Fruit fly (Drosophila melanogaster) whole organism, embryonic: ENCODE results near the gene CG32459.

Experiments used
- C15 ChIP-seq: fragments of 200-800 bp; sonication (Bioruptor generic); IDR thresholded peaks from 3 replicates; pipeline ENCODE4 v1.3.6; 2022; ENCODE audit warnings: missing biosample characterization, missing genetic modification characterization
- CG10543 ChIP-seq: fragments of 200-800 bp; sonication (Bioruptor generic); optimal IDR thresholded peaks from 3 replicates; lab custom pipeline; 2017; ENCODE audit warnings: missing biosample characterization, mild to moderate bottlenecking, missing genetic modification characterization, moderate library complexity
- CG10565 ChIP-seq: fragments of 200-800 bp; sonication (Bioruptor generic); optimal IDR thresholded peaks from 3 replicates; lab custom pipeline; 2016; ENCODE audit warnings: missing biosample characterization, mild to moderate bottlenecking, missing genetic modification characterization
- CG11085 ChIP-seq: fragments of 200-800 bp; sonication (Bioruptor generic); IDR thresholded peaks from 2 replicates; pipeline ENCODE4 v1.3.6; 2022; ENCODE audit warnings: missing biosample characterization, missing genetic modification characterization
- CG11093 ChIP-seq: fragments of 200-800 bp; sonication (Bioruptor generic); IDR thresholded peaks from 3 replicates; pipeline ENCODE4 v1.3.6; 2022; ENCODE audit warnings: missing biosample characterization, missing genetic modification characterization
- CG12299 ChIP-seq: fragments of 200-800 bp; sonication (Bioruptor generic); optimal IDR thresholded peaks from 2 replicates; lab custom pipeline; 2018; ENCODE audit warnings: missing biosample characterization, mild to moderate bottlenecking, missing genetic modification characterization
- CG12769 ChIP-seq: fragments of 200-800 bp; sonication (Bioruptor generic); optimal IDR thresholded peaks from 2 replicates; lab custom pipeline; 2019; ENCODE audit warnings: missing biosample characterization, mild to moderate bottlenecking, missing genetic modification characterization, moderate library complexity
- CG13894 ChIP-seq: fragments of 200-800 bp; sonication (Bioruptor generic); optimal IDR thresholded peaks from 3 replicates; lab custom pipeline; 2018; ENCODE audit warnings: missing biosample characterization, mild to moderate bottlenecking, missing genetic modification characterization, moderate library complexity
- CG1602 ChIP-seq: fragments of 200-800 bp; sonication (Bioruptor generic); optimal IDR thresholded peaks from 3 replicates; lab custom pipeline; 2016; ENCODE audit warnings: missing biosample characterization, missing genetic modification characterization
- CG18262 ChIP-seq: fragments of 200-800 bp; optimal IDR thresholded peaks from 3 replicates; lab custom pipeline; 2019; ENCODE audit warnings: missing biosample characterization, mild to moderate bottlenecking, missing genetic modification characterization, moderate library complexity
- CG31365 ChIP-seq: fragments of 200-800 bp; sonication (Bioruptor generic); optimal IDR thresholded peaks from 2 replicates; lab custom pipeline; 2018; ENCODE audit warnings: missing biosample characterization, mild to moderate bottlenecking, missing genetic modification characterization
- CG6654 ChIP-seq: fragments of 200-800 bp; sonication (Bioruptor generic); optimal IDR thresholded peaks from 2 replicates; lab custom pipeline; 2017; ENCODE audit warnings: missing biosample characterization, mild to moderate bottlenecking, missing genetic modification characterization
- CG8281 ChIP-seq: fragments of 200-800 bp; sonication (Bioruptor generic); optimal IDR thresholded peaks from 2 replicates; lab custom pipeline; 2018; ENCODE audit warnings: missing biosample characterization, mild to moderate bottlenecking, missing genetic modification characterization, moderate library complexity
- CG8388 ChIP-seq: fragments of 200-800 bp; sonication (Bioruptor generic); optimal IDR thresholded peaks from 2 replicates; lab custom pipeline; 2019; ENCODE audit warnings: missing biosample characterization, mild to moderate bottlenecking, missing genetic modification characterization, moderate library complexity
- CG8944 ChIP-seq: fragments of 200-800 bp; sonication (Bioruptor generic); optimal IDR thresholded peaks from 3 replicates; lab custom pipeline; 2016; ENCODE audit warnings: missing biosample characterization, missing genetic modification characterization
- CG9817 ChIP-seq: fragments of 200-800 bp; sonication (Bioruptor generic); optimal IDR thresholded peaks from 2 replicates; lab custom pipeline; 2018; ENCODE audit warnings: missing biosample characterization, mild to moderate bottlenecking, missing genetic modification characterization, moderate library complexity
- Dfd ChIP-seq, 2 experiments: fragments of >200 bp; optimal IDR thresholded peaks; 2 replicates each; lab custom pipeline; 2017; ENCODE audit warnings: missing biosample characterization in 2 of 2, missing genetic modification characterization in 2 of 2
- Dref ChIP-seq: fragments of 200-800 bp; sonication (Bioruptor generic); IDR thresholded peaks from 2 replicates; pipeline ENCODE4 v1.3.6; 2022; ENCODE audit warnings: missing biosample characterization, missing genetic modification characterization
- Ets65A ChIP-seq: fragments of 200-800 bp; sonication (Bioruptor generic); peaks from one replicate; lab custom pipeline; 2016; ENCODE audit warnings: missing biosample characterization, missing genetic modification characterization
- Fer2 ChIP-seq: fragments of 200-800 bp; sonication (Bioruptor generic); optimal IDR thresholded peaks from 2 replicates; lab custom pipeline; 2018; ENCODE audit warnings: missing biosample characterization, mild to moderate bottlenecking, missing genetic modification characterization, moderate library complexity
- Fer3 ChIP-seq: fragments of 200-800 bp; sonication (Bioruptor generic); optimal IDR thresholded peaks from 2 replicates; lab custom pipeline; 2018; ENCODE audit warnings: missing biosample characterization, mild to moderate bottlenecking, missing genetic modification characterization, moderate library complexity
- Gug ChIP-seq: fragments of 200-800 bp; sonication (Bioruptor generic); IDR thresholded peaks from 4 replicates; pipeline ENCODE4 v1.3.6; 2022; ENCODE audit warnings: missing biosample characterization, missing genetic modification characterization
- Hey ChIP-seq: fragments of 200-800 bp; sonication (Bioruptor generic); optimal IDR thresholded peaks from 3 replicates; lab custom pipeline; 2018; ENCODE audit warnings: missing biosample characterization, mild to moderate bottlenecking, missing genetic modification characterization
- HmgZ ChIP-seq: fragments of 200-800 bp; sonication (Bioruptor generic); optimal IDR thresholded peaks from 2 replicates; lab custom pipeline; 2018; ENCODE audit warnings: missing biosample characterization, mild to moderate bottlenecking, missing genetic modification characterization
- Hr39 ChIP-seq: fragments of >200 bp; optimal IDR thresholded peaks from 2 replicates; lab custom pipeline; 2017
- Med ChIP-seq: fragments of 200-800 bp; sonication (Bioruptor generic); peaks from one replicate; lab custom pipeline; 2016; ENCODE audit warnings: missing biosample characterization, missing genetic modification characterization, mild to moderate bottlenecking, inconsistent platforms, moderate library complexity
- NFAT ChIP-seq: fragments of 200-800 bp; sonication (Bioruptor generic); IDR thresholded peaks from 2 replicates; pipeline ENCODE4 v1.3.6; 2022; ENCODE audit warnings: missing biosample characterization, missing genetic modification characterization
- Neu2 ChIP-seq: fragments of 200-800 bp; sonication (Bioruptor generic); optimal IDR thresholded peaks from 3 replicates; lab custom pipeline; 2016; ENCODE audit warnings: missing biosample characterization, missing genetic modification characterization, borderline replicate concordance
- Nf-YB ChIP-seq: fragments of 200-800 bp; sonication (Bioruptor generic); optimal IDR thresholded peaks from 3 replicates; lab custom pipeline; 2019; ENCODE audit warnings: missing biosample characterization, mild to moderate bottlenecking, missing genetic modification characterization, moderate library complexity
- YL-1 ChIP-seq: fragments of 200-800 bp; sonication (Bioruptor generic); optimal IDR thresholded peaks from 3 replicates; lab custom pipeline; 2017; ENCODE audit warnings: missing biosample characterization, mild to moderate bottlenecking, missing genetic modification characterization
- bcd ChIP-seq: fragments of 200-800 bp; sonication (Bioruptor generic); optimal IDR thresholded peaks from 2 replicates; lab custom pipeline; 2017; ENCODE audit warnings: missing biosample characterization, mild to moderate bottlenecking, missing genetic modification characterization
- bsh ChIP-seq, 2 experiments: fragments of 200-800 bp; sonication (Bioruptor generic); optimal IDR thresholded peaks; 2 replicates each; lab custom pipeline; 2017 to 2018; ENCODE audit warnings: mild to moderate bottlenecking in 2 of 2, missing biosample characterization in 2 of 2, missing genetic modification characterization in 2 of 2, moderate library complexity in 1 of 2
- btn ChIP-seq: fragments of 200-800 bp; sonication (Bioruptor generic); optimal IDR thresholded peaks from 2 replicates; lab custom pipeline; 2016; ENCODE audit warnings: missing biosample characterization, missing genetic modification characterization
- cas ChIP-seq: fragments of 200-800 bp; sonication (Bioruptor generic); IDR thresholded peaks from 2 replicates; pipeline ENCODE4 v1.3.6; 2022; ENCODE audit warnings: missing biosample characterization, missing genetic modification characterization
- caup ChIP-seq: fragments of 200-800 bp; sonication (Bioruptor generic); optimal IDR thresholded peaks from 3 replicates; lab custom pipeline; 2017; ENCODE audit warnings: missing biosample characterization, mild to moderate bottlenecking, missing genetic modification characterization, moderate library complexity; ENCODE audit not compliant: severe bottlenecking
- chn ChIP-seq: fragments of 200-800 bp; sonication (Bioruptor generic); optimal IDR thresholded peaks from 2 replicates; lab custom pipeline; 2016; ENCODE audit warnings: missing biosample characterization, missing genetic modification characterization
- fd3F ChIP-seq: fragments of 200-800 bp; sonication (Bioruptor generic); optimal IDR thresholded peaks from 2 replicates; lab custom pipeline; 2018; ENCODE audit warnings: missing biosample characterization, mild to moderate bottlenecking, missing genetic modification characterization, moderate library complexity
- gfzf ChIP-seq: fragments of 200-800 bp; sonication (Bioruptor generic); optimal IDR thresholded peaks from 2 replicates; lab custom pipeline; 2016; ENCODE audit warnings: missing biosample characterization, mild to moderate bottlenecking, missing genetic modification characterization, moderate library complexity
- hb ChIP-seq: fragments of 200-800 bp; sonication (Bioruptor generic); IDR thresholded peaks from 3 replicates; pipeline ENCODE4 v1.3.6; 2022; ENCODE audit warnings: missing biosample characterization, missing genetic modification characterization; ENCODE audit not compliant: partially characterized antibody
- inv ChIP-seq: fragments of 200-800 bp; sonication (Bioruptor generic); IDR thresholded peaks from 2 replicates; pipeline ENCODE4 v1.3.6; 2022; ENCODE audit warnings: missing biosample characterization, missing genetic modification characterization; ENCODE audit not compliant: partially characterized antibody
- kni ChIP-seq: fragments of 200-800 bp; sonication (Bioruptor generic); optimal IDR thresholded peaks from 3 replicates; lab custom pipeline; 2017; ENCODE audit warnings: mild to moderate bottlenecking, missing biosample characterization, missing genetic modification reagents, missing genetic modification characterization
- p53 ChIP-seq: fragments of 200-800 bp; sonication (Bioruptor generic); optimal IDR thresholded peaks from 2 replicates; lab custom pipeline; 2016; ENCODE audit warnings: missing biosample characterization, missing genetic modification characterization
- pho ChIP-seq: fragments of 200-800 bp; sonication (Bioruptor generic); optimal IDR thresholded peaks from 2 replicates; lab custom pipeline; 2016; ENCODE audit warnings: missing biosample characterization, missing genetic modification characterization
- pita ChIP-seq: fragments of 200-800 bp; sonication (Bioruptor generic); optimal IDR thresholded peaks from 2 replicates; lab custom pipeline; 2017; ENCODE audit warnings: missing biosample characterization, mild to moderate bottlenecking, missing genetic modification characterization
- pros ChIP-seq: fragments of 200-800 bp; sonication (Bioruptor generic); optimal IDR thresholded peaks from 3 replicates; lab custom pipeline; 2019; ENCODE audit warnings: missing biosample characterization, mild to moderate bottlenecking, missing genetic modification characterization, moderate library complexity
- ranshi ChIP-seq: fragments of 200-800 bp; sonication (Bioruptor generic); IDR thresholded peaks from 2 replicates; pipeline ENCODE4 v1.3.6; 2022; ENCODE audit warnings: missing biosample characterization, missing genetic modification characterization
- tin ChIP-seq: fragments of 200-800 bp; sonication (Bioruptor generic); optimal IDR thresholded peaks from 3 replicates; lab custom pipeline; 2016; ENCODE audit warnings: missing biosample characterization, missing genetic modification characterization
- vfl ChIP-seq: fragments of 200-800 bp; sonication (Bioruptor generic); optimal IDR thresholded peaks from 2 replicates; lab custom pipeline; 2016; ENCODE audit warnings: missing biosample characterization, missing genetic modification characterization
- wek ChIP-seq: fragments of 200-800 bp; sonication (Bioruptor generic); optimal IDR thresholded peaks from 3 replicates; lab custom pipeline; 2018; ENCODE audit warnings: missing biosample characterization, mild to moderate bottlenecking, missing genetic modification characterization, moderate library complexity

CG32459 gene

DNA sequence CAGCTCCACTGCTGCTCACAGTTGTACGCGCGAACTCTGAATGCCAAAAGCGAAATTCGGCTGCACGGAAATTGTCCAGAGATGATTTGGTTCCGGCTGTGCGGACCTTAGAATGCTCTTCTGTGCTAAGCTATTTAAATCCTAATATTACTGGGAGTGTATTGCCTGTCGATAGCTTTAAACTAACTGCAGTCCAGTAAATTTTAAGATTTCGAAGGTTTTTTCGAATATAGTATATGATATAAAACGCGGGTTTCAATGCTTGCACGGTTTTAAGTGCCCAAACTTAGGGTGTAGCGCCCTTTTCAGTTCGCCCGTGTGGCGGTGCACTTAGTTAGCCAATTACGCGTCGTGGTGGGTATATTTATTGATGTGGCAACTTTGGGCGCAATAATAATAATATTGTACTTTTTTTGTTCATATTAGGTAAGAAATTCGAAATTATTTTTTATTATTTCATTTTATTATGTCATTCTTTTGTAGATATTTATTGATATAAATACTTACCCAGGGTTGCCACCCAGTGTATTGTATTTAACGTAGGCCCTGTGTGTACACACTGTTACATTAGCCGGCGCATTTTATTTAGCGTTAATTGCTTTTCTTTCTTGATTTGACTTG is 23.0 kb upstream of the CG32459 start, which contains the start of the genes Chro and Ssl1 (continued):
- TF ChIP-seq chn (GFP tag; lab: Kevin White, UChicago) (peak; percentile 100), CG9817 (tag; lab: Kevin White, UChicago) (peak; percentile 99), CG18262 (tag; lab: Kevin White, UChicago) (peak; percentile 100), C15 (GFP tag; lab: Robert Waterston, UW) (peak; percentile 100), Med (peak; percentile 100), YL-1 (GFP tag; lab: Kevin White, UChicago) (peak; percentile 99), wek (GFP tag; lab: Kevin White, UChicago) (peak; percentile 97), pita (GFP tag; lab: Kevin White, UChicago) (no peak), CG12769 (peak; percentile 100), CG10565 (GFP tag; lab: Kevin White, UChicago) (peak; percentile 100), Fer2 (tag; lab: Kevin White, UChicago) (peak; percentile 99), bcd (GFP tag; lab: Kevin White, UChicago) (peak; percentile 100), CG1602 (GFP tag; lab: Kevin White, UChicago) (peak; percentile 100), CG8944 (GFP tag; lab: Kevin White, UChicago) (peak; percentile 100), Hr39 (lab: Kevin White, UChicago) (no peak), CG8281 (tag; lab: Kevin White, UChicago) (peak; percentile 96), Gug (GFP tag; lab: Robert Waterston, UW) (peak; percentile 100), CG31365 (tag; lab: Kevin White, UChicago) (peak; percentile 96), ranshi (GFP tag; lab: Robert Waterston, UW) (peak; percentile 100), Ets65A (GFP tag; lab: Kevin White, UChicago) (peak; percentile 100), tin (peak; percentile 100), Neu2 (GFP tag; lab: Kevin White, UChicago) (peak; percentile 99), btn (GFP tag; lab: Kevin White, UChicago) (peak; percentile 100), gfzf (GFP tag; lab: Kevin White, UChicago) (peak; percentile 50), pros (GFP tag; lab: Kevin White, UChicago) (peak; percentile 76), CG12299 (tag; lab: Kevin White, UChicago) (peak; percentile 99), fd3F (GFP tag; lab: Kevin White, UChicago) (peak; percentile 99), CG13894 (peak; percentile 99), Hey (peak; percentile 98), hb (GFP tag; lab: Robert Waterston, UW) (no peak), pho (peak; percentile 100), HmgZ (tag; lab: Kevin White, UChicago) (peak; percentile 100), Dref (peak; percentile 55), NFAT (GFP tag; lab: Robert Waterston, UW) (peak; percentile 99), CG6654 (GFP tag; lab: Kevin White, UChicago) (peak; percentile 96), bsh (GFP tag; optimal IDR thresholded peaks at IDR 0.05; lab: Kevin White, UChicago) (peak; percentile 99 to 100), Fer3 (tag; lab: Kevin White, UChicago) (peak; percentile 100), inv (GFP tag; lab: Robert Waterston, UW) (no peak), CG8388 (GFP tag; lab: Kevin White, UChicago) (peak; percentile 100), CG11093 (GFP tag; lab: Robert Waterston, UW) (peak; percentile 100), Nf-YB (GFP tag; lab: Kevin White, UChicago) (peak; percentile 98), CG11085 (GFP tag; lab: Robert Waterston, UW) (peak; percentile 99), vfl (peak; percentile 100), Dfd (GFP tag; optimal IDR thresholded peaks at IDR 0.05; lab: Kevin White, UChicago) (peak in 1 of 2 experiments; percentile 90), p53 (peak; percentile 99), CG10543 (GFP tag; lab: Kevin White, UChicago) (peak; percentile 99), kni (GFP tag; lab: Kevin White, UChicago) (peak; percentile 97), cas (GFP tag; lab: Robert Waterston, UW) (peak; percentile 99), caup (GFP tag; lab: Kevin White, UChicago) (peak; percentile 100)
